Worm (Caenorhabditis elegans) whole organism, L3 larva: ENCODE results near the gene gst-1.

ENCODE experiments used
- ZK546.5 ChIP-seq: sonication (generic microtip); optimal IDR thresholded peaks from 2 replicates; lab custom pipeline; 2017; ENCODE audit warnings: missing biosample characterization, missing genetic modification characterization
- aly-2 ChIP-seq: fragments of 150-350 bp; optimal IDR thresholded peaks from 2 replicates; lab custom pipeline; 2014; ENCODE audit warnings: missing biosample characterization, missing genetic modification characterization
- ama-1 ChIP-seq: fragments of 150-350 bp; optimal IDR thresholded peaks from 2 replicates; lab custom pipeline; 2018
- ceh-16 ChIP-seq: sonication (generic microtip); optimal IDR thresholded peaks from 2 replicates; lab custom pipeline; 2017; ENCODE audit warnings: missing biosample characterization, missing genetic modification characterization
- ceh-9 ChIP-seq: sonication (generic microtip); optimal IDR thresholded peaks from 2 replicates; lab custom pipeline; 2018; ENCODE audit warnings: missing biosample characterization, missing genetic modification characterization
- daf-12 ChIP-seq: fragments of 150-350 bp; optimal IDR thresholded peaks from 2 replicates; lab custom pipeline; 2014; ENCODE audit warnings: missing biosample characterization, missing genetic modification reagents, missing genetic modification characterization
- egl-27 ChIP-seq: sonication (generic microtip); optimal IDR thresholded peaks from 4 replicates; lab custom pipeline; 2017; ENCODE audit warnings: missing biosample characterization, missing genetic modification reagents, missing genetic modification characterization
- egl-5 ChIP-seq: fragments of 150-350 bp; optimal IDR thresholded peaks from 2 replicates; lab custom pipeline; 2017; ENCODE audit warnings: missing biosample characterization, missing genetic modification reagents, missing genetic modification characterization, inconsistent platforms
- elt-1 ChIP-seq: fragments of 150-350 bp; optimal IDR thresholded peaks from 2 replicates; lab custom pipeline; 2014; ENCODE audit warnings: missing biosample characterization, missing genetic modification characterization
- elt-2 ChIP-seq: sonication (generic microtip); optimal IDR thresholded peaks from 2 replicates; lab custom pipeline; 2016; ENCODE audit warnings: missing genetic modification reagents, mild to moderate bottlenecking, missing genetic modification characterization, missing compliant biosample characterization
- elt-3 ChIP-seq, 3 experiments: fragments of 150-350 bp in 1 of 3; sonication (generic microtip) in 2 of 3; optimal IDR thresholded peaks; 2 replicates in 2 of 3; 4 replicates in 1 of 3; lab custom pipeline; 2014 to 2017; ENCODE audit warnings: missing biosample characterization in 3 of 3, missing genetic modification characterization in 3 of 3
- eor-1 ChIP-seq, 2 experiments: fragments of 150-350 bp; optimal IDR thresholded peaks; 2 replicates each; lab custom pipeline; 2014 to 2018; ENCODE audit warnings: missing biosample characterization in 2 of 2, missing genetic modification characterization in 2 of 2
- fkh-10 ChIP-seq: sonication (generic microtip); optimal IDR thresholded peaks from 2 replicates; lab custom pipeline; 2017; ENCODE audit warnings: missing biosample characterization, missing genetic modification reagents, missing genetic modification characterization
- fkh-2 ChIP-seq: fragments of 150-350 bp; optimal IDR thresholded peaks from 2 replicates; lab custom pipeline; 2014; ENCODE audit warnings: missing biosample characterization, missing genetic modification reagents, missing genetic modification characterization
- fos-1 ChIP-seq: fragments of 150-350 bp; optimal IDR thresholded peaks from 2 replicates; lab custom pipeline; 2014; ENCODE audit warnings: missing biosample characterization, missing genetic modification characterization
- hmg-11 ChIP-seq: sonication (generic microtip); optimal IDR thresholded peaks from 2 replicates; lab custom pipeline; 2016; ENCODE audit warnings: missing genetic modification characterization, missing compliant biosample characterization
- lin-15B ChIP-seq: fragments of 150-350 bp; optimal IDR thresholded peaks from 2 replicates; lab custom pipeline; 2014; ENCODE audit warnings: missing biosample characterization, missing genetic modification characterization
- lin-39 ChIP-seq: fragments of 150-350 bp; optimal IDR thresholded peaks from 2 replicates; lab custom pipeline; 2018; ENCODE audit warnings: missing biosample characterization, missing genetic modification reagents, missing genetic modification characterization
- lsy-12 ChIP-seq: sonication (generic microtip); optimal IDR thresholded peaks from 2 replicates; lab custom pipeline; 2016; ENCODE audit warnings: mild to moderate bottlenecking, missing genetic modification characterization, missing compliant biosample characterization
- nfya-1 ChIP-seq: sonication (generic microtip); optimal IDR thresholded peaks from 2 replicates; lab custom pipeline; 2017; ENCODE audit warnings: missing genetic modification characterization, mild to moderate bottlenecking, missing compliant biosample characterization, antibody characterized with exemption, moderate library complexity; ENCODE audit not compliant: insufficient read depth
- nhr-11 ChIP-seq: fragments of 150-350 bp; optimal IDR thresholded peaks from 2 replicates; lab custom pipeline; 2014; ENCODE audit warnings: missing biosample characterization, missing genetic modification characterization
- nhr-12 ChIP-seq: fragments of 150-350 bp; optimal IDR thresholded peaks from 2 replicates; lab custom pipeline; 2014; ENCODE audit warnings: missing biosample characterization, missing genetic modification characterization
- nhr-28 ChIP-seq: fragments of 150-350 bp; optimal IDR thresholded peaks from 2 replicates; lab custom pipeline; 2014; ENCODE audit warnings: missing biosample characterization, missing genetic modification characterization
- nhr-43 ChIP-seq: sonication (generic microtip); optimal IDR thresholded peaks from 2 replicates; lab custom pipeline; 2016; ENCODE audit warnings: mild to moderate bottlenecking, missing genetic modification characterization, missing compliant biosample characterization; ENCODE audit not compliant: poor library complexity, severe bottlenecking
- nhr-67 ChIP-seq: fragments of 150-350 bp; optimal IDR thresholded peaks from 2 replicates; lab custom pipeline; 2014; ENCODE audit warnings: missing biosample characterization, missing genetic modification characterization
- nhr-76 ChIP-seq: fragments of 150-350 bp; sonication (generic microtip); optimal IDR thresholded peaks from 5 replicates; lab custom pipeline; 2014; ENCODE audit warnings: missing biosample characterization, missing genetic modification characterization
- nhr-77 ChIP-seq: fragments of 150-350 bp; optimal IDR thresholded peaks from 2 replicates; lab custom pipeline; 2014; ENCODE audit warnings: missing biosample characterization, missing genetic modification characterization
- pha-4 ChIP-seq: fragments of 150-350 bp; optimal IDR thresholded peaks from 2 replicates; lab custom pipeline; 2014; ENCODE audit warnings: missing biosample characterization, missing genetic modification reagents, missing genetic modification characterization
- pqm-1 ChIP-seq: fragments of 150-350 bp; optimal IDR thresholded peaks from 2 replicates; lab custom pipeline; 2017; ENCODE audit warnings: missing biosample characterization, missing genetic modification characterization, inconsistent platforms
- skn-1 ChIP-seq: fragments of 150-350 bp; optimal IDR thresholded peaks from 2 replicates; lab custom pipeline; 2014; ENCODE audit warnings: missing biosample characterization, missing genetic modification characterization
- tbx-2 ChIP-seq: sonication (generic microtip); optimal IDR thresholded peaks from 2 replicates; lab custom pipeline; 2016; ENCODE audit warnings: mild to moderate bottlenecking, missing genetic modification characterization, missing compliant biosample characterization
- unc-39 ChIP-seq: sonication (generic microtip); optimal IDR thresholded peaks from 4 replicates; lab custom pipeline; 2017; ENCODE audit warnings: missing biosample characterization, missing genetic modification characterization
- unc-62 ChIP-seq: fragments of 150-350 bp; sonication (generic microtip); optimal IDR thresholded peaks from 4 replicates; lab custom pipeline; 2014; ENCODE audit warnings: missing biosample characterization, missing genetic modification reagents, missing genetic modification characterization
- ztf-11 ChIP-seq: fragments of 150-350 bp; optimal IDR thresholded peaks from 2 replicates; lab custom pipeline; 2014; ENCODE audit warnings: missing biosample characterization, missing genetic modification characterization
- ztf-4 ChIP-seq: fragments of 150-350 bp; optimal IDR thresholded peaks from 2 replicates; lab custom pipeline; 2014; ENCODE audit warnings: missing biosample characterization, missing genetic modification characterization

gst-1 gene

DNA sequence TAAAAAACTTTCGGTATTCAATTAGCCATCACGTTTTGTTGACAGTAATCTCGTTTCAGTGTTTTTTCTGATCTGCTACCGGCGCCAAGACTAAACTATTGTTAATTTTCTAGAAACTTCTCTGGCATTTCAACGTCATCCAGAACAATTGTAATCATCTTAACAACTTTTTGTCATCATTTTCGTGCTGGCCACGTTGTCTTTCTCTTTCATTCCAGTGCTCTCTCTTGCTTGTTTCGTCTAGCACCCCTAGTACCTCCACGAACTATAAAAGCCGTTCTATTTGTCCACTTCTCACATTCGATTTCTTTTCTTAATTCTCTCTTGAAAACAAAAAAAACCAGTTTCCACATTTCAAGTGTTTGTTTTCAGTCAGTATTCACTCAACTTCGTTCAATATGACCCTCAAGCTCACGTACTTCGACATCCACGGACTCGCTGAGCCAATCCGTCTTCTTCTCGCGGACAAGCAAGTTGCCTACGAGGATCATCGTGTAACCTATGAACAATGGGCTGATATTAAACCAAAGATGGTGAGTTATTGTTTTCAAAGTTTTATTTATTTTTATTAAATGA, at the start of gene gst-1:
Gene gst-1, plus strand, starts transcription at position 373 of the 576 bp plus-strand sequence.
- no peak for TF ChIP-seq lin-15B
- peak; percentile 11 for TF ChIP-seq lsy-12
- peak; percentile 94 for TF ChIP-seq skn-1 (tag; lab: Kevin White, UChicago)
- TF ChIP-seq elt-3 (tag; optimal IDR thresholded peaks at IDR 0.05; lab: Kevin White, UChicago): no peak
- no peak for TF ChIP-seq aly-2 (tag; lab: Kevin White, UChicago)
- peak; percentile 60 for TF ChIP-seq ama-1 (lab: Kevin White, UChicago)
- peak; percentile 66 for TF ChIP-seq pha-4 (tag; lab: Kevin White, UChicago)
- TF ChIP-seq hmg-11: peak; percentile 4
- TF ChIP-seq ceh-9 (tag; lab: Kevin White, UChicago): no peak
- TF ChIP-seq elt-2 (tag; lab: Kevin White, UChicago): peak; percentile 65
- no peak for TF ChIP-seq ceh-16 (tag; lab: Kevin White, UChicago)
- peak; percentile 38 for TF ChIP-seq nfya-1
- no peak for TF ChIP-seq lin-39 (tag; lab: Kevin White, UChicago)
- TF ChIP-seq, all 47 proteins: peak for 7

DNA sequence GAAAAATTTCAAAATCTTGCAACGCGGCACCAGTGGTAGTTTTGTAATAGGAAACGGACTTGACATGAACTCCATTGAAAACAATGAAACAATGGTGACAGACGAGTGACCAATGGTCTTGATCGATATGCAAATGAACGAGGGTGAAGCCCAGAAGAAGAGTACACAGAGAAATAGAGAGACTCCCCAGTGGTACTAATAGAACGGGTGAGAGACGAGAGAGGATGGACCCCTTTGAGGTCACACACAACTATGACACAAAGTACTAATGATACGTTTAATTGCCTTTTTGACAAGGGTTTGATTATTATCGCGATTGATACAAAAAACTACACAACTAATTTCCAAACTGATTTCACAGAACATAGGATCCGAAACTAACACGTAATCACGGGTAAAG, 49.1 kb upstream of the gst-1 start, which contains the start of gene F59B2.8:
Gene F59B2.8, minus strand, starts transcription at position 151 of the 400 bp plus-strand sequence.
- TF ChIP-seq egl-5 (tag; lab: Kevin White, UChicago): no peak

DNA sequence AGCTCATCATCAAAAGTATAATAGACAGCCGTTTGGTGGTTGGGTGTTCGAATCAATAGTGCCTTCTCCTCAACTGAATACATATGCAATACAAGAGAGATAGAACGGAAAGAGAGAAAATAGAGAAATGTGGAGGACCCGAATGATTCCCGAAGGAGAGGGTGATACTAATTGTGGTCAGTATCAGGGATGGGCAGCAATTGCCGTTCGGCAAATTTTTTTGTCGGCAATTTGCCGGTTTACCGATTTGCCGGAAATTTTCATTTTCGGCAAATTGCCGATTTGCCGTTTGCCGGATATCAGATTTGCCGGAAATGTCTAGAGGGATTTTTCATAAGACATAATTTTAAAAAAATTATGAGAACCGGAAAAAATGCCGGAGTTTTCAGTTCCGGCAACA, 46.8 kb upstream of the gst-1 start, which contains the start of gene F59B2.9:
Gene F59B2.9, minus strand, starts transcription at position 101 of the 400 bp plus-strand sequence.
- TF ChIP-seq egl-27 (tag; lab: Kevin White, UChicago) (no peak), pha-4 (tag; lab: Kevin White, UChicago) (no peak), nhr-12 (tag; lab: Kevin White, UChicago) (no peak), daf-12 (tag; lab: Kevin White, UChicago) (no peak), ztf-11 (no peak), nhr-76 (tag; lab: Kevin White, UChicago) (no peak), fos-1 (no peak), nhr-11 (no peak), nhr-77 (tag; lab: Kevin White, UChicago) (no peak), ama-1 (lab: Kevin White, UChicago) (no peak), eor-1 (tag; optimal IDR thresholded peaks at IDR 0.05; lab: Kevin White, UChicago) (no peak), tbx-2 (tag; lab: Kevin White, UChicago) (no peak), elt-3 (tag; optimal IDR thresholded peaks at IDR 0.05; lab: Kevin White, UChicago) (no peak), nhr-28 (tag; lab: Kevin White, UChicago) (no peak), ZK546.5 (tag; lab: Kevin White, UChicago) (no peak), pqm-1 (tag; lab: Kevin White, UChicago) (no peak)

DNA sequence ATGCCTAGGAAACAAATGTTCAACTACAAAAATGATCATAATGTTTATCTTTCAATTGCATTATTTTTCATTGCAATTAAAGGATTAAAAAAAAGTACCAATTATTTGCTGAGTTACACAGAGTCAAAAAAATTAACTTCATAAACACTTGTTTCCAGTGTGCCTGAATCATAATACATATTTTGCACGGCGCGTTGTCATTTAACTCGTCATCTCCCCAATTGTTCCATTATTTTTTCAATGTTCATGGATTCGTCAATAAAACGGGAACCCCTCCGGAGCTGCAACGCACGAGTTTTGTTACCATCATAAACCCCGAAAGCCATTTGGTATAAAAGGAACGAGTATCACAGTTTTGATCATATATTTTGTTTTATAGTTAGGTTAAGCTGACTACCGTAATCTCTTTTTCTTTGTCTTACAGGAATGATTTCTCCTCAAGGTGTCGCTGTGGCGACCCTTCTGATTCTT, 41.9 kb upstream of the gst-1 start, which contains the start of gene F59B2.12:
Gene F59B2.12, plus strand, starts transcription at position 421 of the 471 bp plus-strand sequence.
- TF ChIP-seq aly-2 (tag; lab: Kevin White, UChicago) (no peak), ceh-9 (tag; lab: Kevin White, UChicago) (no peak), fkh-2 (no peak), lin-39 (tag; lab: Kevin White, UChicago) (no peak), elt-2 (tag; lab: Kevin White, UChicago) (no peak), elt-1 (tag; lab: Kevin White, UChicago) (no peak), nhr-43 (tag; lab: Kevin White, UChicago) (no peak), skn-1 (tag; lab: Kevin White, UChicago) (no peak), ztf-4 (tag; lab: Kevin White, UChicago) (no peak), fos-1 (no peak), unc-39 (no peak), nhr-12 (tag; lab: Kevin White, UChicago) (no peak), ZK546.5 (tag; lab: Kevin White, UChicago) (no peak), nhr-67 (tag; lab: Kevin White, UChicago) (no peak), lin-15B (no peak), fkh-10 (no peak), tbx-2 (tag; lab: Kevin White, UChicago) (no peak), unc-62 (GFP tag; lab: Kevin White, UChicago) (no peak), nhr-11 (no peak)
- TF ChIP-seq, all 47 proteins: peak for 0
